Fruit fly (Drosophila melanogaster): ENCODE data around the gene Dhc93AB.
A peak's percentile ranks its signal among the peaks of the same experiment; 100 is the strongest.

Dhc93AB gene

DNA sequence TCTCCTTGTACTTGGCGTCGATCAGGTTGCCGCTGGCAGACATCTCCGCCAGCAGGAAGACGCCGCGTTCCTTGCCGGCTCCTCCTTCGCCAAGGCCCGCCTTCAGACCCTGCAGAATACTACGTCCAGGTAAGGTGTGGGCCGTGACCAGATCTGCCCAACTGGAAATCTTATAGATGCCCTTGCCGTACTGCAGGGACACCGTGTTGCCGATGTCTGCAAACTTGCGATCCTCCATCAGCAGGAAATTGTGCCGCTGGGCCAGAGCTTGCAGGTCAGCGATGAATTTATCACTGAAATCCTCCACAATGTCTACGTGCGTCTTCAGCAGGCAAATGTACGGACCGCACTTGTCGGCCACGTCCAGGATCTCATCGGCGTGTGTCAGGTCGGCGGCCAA lies 29.0 kb upstream of the Dhc93AB start:
- TF ChIP-seq CG11617 (GFP tag; optimal IDR thresholded peaks at IDR 0.05) (no peak), CG33017 (tag; optimal IDR thresholded peaks at IDR 0.05) (no peak), Mnt (GFP tag; optimal IDR thresholded peaks at IDR 0.05) (no peak), CG14711 (tag; optimal IDR thresholded peaks at IDR 0.05) (no peak), kay (GFP tag; ENCODE audit: borderline replicate concordance) (no peak), CG5204 (GFP tag; optimal IDR thresholded peaks at IDR 0.05) (no peak), pad (GFP tag; optimal IDR thresholded peaks at IDR 0.05) (no peak), tj (GFP tag; optimal IDR thresholded peaks at IDR 0.05) (no peak), ovo (GFP tag; optimal IDR thresholded peaks at IDR 0.05) (no peak), cnc (optimal IDR thresholded peaks at IDR 0.05) (no peak), Hr96 (GFP tag; optimal IDR thresholded peaks at IDR 0.05) (no peak), CG1620 (GFP tag; optimal IDR thresholded peaks at IDR 0.05) (no peak), Clk (GFP tag; optimal IDR thresholded peaks at IDR 0.05) (no peak), CG12768 (GFP tag; optimal IDR thresholded peaks at IDR 0.05) (no peak)

DNA sequence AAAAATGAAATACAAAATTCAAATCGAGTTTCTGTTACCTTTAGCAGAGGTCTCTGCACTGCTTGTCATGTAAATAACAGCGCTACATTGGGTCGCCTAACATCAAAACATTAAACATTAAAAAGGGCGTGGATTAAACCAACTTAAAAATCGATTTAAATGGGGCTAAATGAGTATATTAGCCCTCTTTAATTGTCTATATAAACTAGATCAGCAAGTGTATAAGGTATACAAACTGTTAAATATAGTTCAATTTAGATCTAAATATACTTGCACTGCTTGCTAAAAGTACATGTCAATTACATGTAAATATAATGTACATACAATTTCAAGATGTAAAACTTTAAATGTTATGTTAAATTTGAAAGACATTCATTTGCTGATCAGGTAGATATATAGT lies 27.4 kb upstream of the Dhc93AB start:
- TF ChIP-seq CG5204 (GFP tag; optimal IDR thresholded peaks at IDR 0.05) (no peak), Crg-1 (GFP tag; optimal IDR thresholded peaks at IDR 0.05) (no peak), toe (GFP tag; optimal IDR thresholded peaks at IDR 0.05) (no peak), tj (GFP tag; optimal IDR thresholded peaks at IDR 0.05) (no peak), CG11617 (GFP tag; optimal IDR thresholded peaks at IDR 0.05) (no peak), kay (GFP tag; ENCODE audit: borderline replicate concordance) (peak; percentile 17)

DNA sequence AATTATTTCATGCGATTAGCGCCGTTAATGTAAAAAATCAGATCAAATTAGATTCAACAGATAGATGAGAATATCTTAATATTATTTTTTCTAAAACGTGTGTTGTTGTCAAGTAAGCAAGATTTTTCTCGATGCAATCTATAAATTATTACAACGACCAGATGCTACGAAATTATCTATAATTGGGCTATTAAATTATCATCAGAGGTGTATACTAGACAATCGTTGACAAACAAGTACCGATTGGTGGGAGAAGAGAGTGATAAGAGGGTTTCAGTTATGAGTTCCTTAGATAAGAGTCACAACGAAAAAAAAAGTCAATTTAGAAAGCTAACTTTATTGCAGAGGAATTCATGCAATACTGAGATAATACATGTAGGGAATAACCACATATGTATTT lies 25.2 kb upstream of the Dhc93AB start:
- TF ChIP-seq kay (GFP tag; ENCODE audit: borderline replicate concordance) (peak; percentile 63), CG5204 (GFP tag; optimal IDR thresholded peaks at IDR 0.05) (no peak)

DNA sequence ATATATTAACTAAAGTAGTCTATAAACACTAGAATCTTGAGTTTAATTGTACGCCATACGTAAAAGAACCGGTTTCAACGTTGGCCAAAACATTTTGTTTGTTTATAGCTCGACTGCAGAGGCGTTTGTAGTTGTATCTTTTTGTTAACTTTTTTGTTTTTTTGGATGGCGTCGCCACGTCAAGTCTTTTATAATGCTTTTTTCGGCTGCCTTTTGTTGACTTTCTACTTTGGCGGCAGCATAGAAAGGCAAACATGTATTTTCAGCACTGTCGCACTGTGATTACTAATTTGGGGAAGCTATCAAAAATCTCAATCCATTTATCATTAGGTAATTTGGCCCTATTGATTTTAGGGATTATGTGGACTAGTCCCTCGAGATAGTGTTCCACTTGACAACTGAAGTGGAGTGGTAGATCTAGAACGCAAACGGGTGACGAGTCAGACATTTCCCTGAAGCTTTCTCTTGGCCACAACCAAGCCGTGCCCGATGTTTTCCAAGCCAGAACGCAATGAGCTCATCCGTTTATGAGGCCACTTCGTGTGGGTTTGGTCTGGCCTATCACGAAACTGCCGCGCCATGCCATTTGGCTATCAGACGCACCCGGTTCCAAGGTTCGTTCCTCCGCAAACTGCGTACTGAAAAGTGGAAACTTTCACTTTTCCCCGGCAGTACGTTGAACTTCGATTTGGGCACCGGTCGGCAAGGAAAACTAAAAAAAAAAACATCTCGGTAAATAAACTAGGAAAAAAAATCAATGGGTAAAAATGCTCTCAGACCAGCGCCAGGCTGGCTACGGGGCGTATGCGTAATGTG lies 24.4 kb upstream of the Dhc93AB start:
- no peak for TF ChIP-seq cnc (optimal IDR thresholded peaks at IDR 0.05)
- peak; percentile 3 for TF ChIP-seq CG12768 (GFP tag; optimal IDR thresholded peaks at IDR 0.05)
- peak; percentile 38 for TF ChIP-seq kay (GFP tag; ENCODE audit: borderline replicate concordance)

DNA sequence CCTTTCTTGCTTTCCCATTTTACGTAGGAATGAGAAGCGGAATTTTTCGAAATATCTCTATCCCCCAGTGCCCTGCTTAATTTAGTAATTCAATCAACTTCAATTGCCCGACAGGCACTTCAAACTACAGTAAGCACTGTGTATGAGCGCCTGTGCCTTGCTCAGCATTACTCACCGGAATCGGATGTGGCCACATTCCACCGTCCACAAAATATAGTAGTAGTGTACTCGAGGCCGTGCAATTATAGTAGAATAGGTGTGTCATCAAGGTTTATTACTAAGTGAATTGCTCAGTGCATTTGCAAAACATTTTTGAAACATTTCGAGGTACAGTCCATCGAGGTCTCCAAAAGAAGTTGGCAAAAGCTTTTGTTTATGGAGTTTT lies 23.4 kb upstream of the Dhc93AB start:
- TF ChIP-seq CG1620 (GFP tag; optimal IDR thresholded peaks at IDR 0.05) (no peak), bab1 (GFP tag; optimal IDR thresholded peaks at IDR 0.05) (no peak), cnc (optimal IDR thresholded peaks at IDR 0.05) (no peak), kay (GFP tag; ENCODE audit: borderline replicate concordance) (peak; percentile 99), CG33017 (tag; optimal IDR thresholded peaks at IDR 0.05) (no peak), Mnt (GFP tag; optimal IDR thresholded peaks at IDR 0.05) (no peak), Clk (GFP tag; optimal IDR thresholded peaks at IDR 0.05) (no peak), CG7101 (tag; optimal IDR thresholded peaks at IDR 0.05) (no peak), tj (GFP tag; optimal IDR thresholded peaks at IDR 0.05) (peak; percentile 2), Crg-1 (GFP tag; optimal IDR thresholded peaks at IDR 0.05) (no peak)

DNA sequence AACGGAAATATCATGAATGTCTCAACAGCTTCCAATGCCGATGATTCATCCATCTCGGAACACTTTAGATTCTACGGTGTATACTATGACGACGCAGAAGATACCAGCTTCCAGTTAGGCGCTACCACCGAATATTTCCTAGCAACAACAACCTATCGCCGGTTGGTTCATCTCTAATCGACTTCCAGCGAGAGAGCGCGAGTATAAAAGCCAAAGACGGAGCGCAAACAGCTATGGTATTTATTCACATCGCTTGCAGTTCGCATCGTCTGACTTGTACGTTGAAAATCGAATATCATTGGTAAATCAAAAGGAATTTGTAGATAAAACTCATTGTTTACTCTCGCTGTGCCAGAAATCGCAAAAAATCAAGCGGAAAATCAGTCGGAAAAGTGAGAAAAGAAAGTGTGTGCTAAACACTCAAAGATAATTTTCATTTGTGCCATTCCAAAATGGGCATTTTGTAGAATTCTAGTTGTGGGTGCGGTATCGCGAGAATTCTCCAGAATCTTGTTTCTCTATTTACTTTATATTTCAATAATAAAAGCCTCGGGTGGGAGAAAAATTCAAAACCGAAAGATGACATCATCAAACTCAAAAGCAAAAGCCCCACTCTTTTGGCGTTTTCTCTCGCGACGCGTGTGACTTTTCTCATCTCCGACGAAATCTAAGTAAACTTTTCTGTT lies 22.9 kb upstream of the Dhc93AB start, which contains the start of gene AnxB9:
Gene AnxB9 (plus strand): TSS at position 232 of the 686 bp plus-strand sequence.
- TF ChIP-seq CG1620 (GFP tag; optimal IDR thresholded peaks at IDR 0.05), result peak; percentile 42
- peak; percentile 5 for TF ChIP-seq tj (GFP tag; optimal IDR thresholded peaks at IDR 0.05)
- TF ChIP-seq CG14711 (tag; optimal IDR thresholded peaks at IDR 0.05), result peak; percentile 2
- TF ChIP-seq cnc (optimal IDR thresholded peaks at IDR 0.05), result no peak
- TF ChIP-seq CG11617 (GFP tag; optimal IDR thresholded peaks at IDR 0.05), result peak; percentile 46
- TF ChIP-seq CG33017 (tag; optimal IDR thresholded peaks at IDR 0.05), result peak; percentile 66
- peak; percentile 81 for TF ChIP-seq bab1 (GFP tag; optimal IDR thresholded peaks at IDR 0.05)
- peak; percentile 40 for TF ChIP-seq CG12768 (GFP tag; optimal IDR thresholded peaks at IDR 0.05)
- TF ChIP-seq pad (GFP tag; optimal IDR thresholded peaks at IDR 0.05), result no peak
- peak; percentile 50 for TF ChIP-seq Crg-1 (GFP tag; optimal IDR thresholded peaks at IDR 0.05)
- TF ChIP-seq CG5204 (GFP tag; optimal IDR thresholded peaks at IDR 0.05), result no peak
- peak; percentile 67 for TF ChIP-seq CG7101 (tag; optimal IDR thresholded peaks at IDR 0.05)
- peak; percentile 22 for TF ChIP-seq CG7045 (GFP tag; optimal IDR thresholded peaks at IDR 0.05)
- TF ChIP-seq Hr96 (GFP tag; optimal IDR thresholded peaks at IDR 0.05), result peak; percentile 39
- no peak for TF ChIP-seq toe (GFP tag; optimal IDR thresholded peaks at IDR 0.05)
- peak; percentile 73 for TF ChIP-seq cic (GFP tag; optimal IDR thresholded peaks at IDR 0.05)
- peak; percentile 56 for TF ChIP-seq Mnt (GFP tag; optimal IDR thresholded peaks at IDR 0.05)
- TF ChIP-seq ovo (GFP tag; optimal IDR thresholded peaks at IDR 0.05), result peak; percentile 7
- TF ChIP-seq kay (GFP tag; ENCODE audit: borderline replicate concordance), result peak; percentile 91
- TF ChIP-seq Clk (GFP tag; optimal IDR thresholded peaks at IDR 0.05), result no peak

All from whole organism, adult.